Fruit fly (Drosophila melanogaster) whole organism, embryonic: ENCODE measurements around the gene CG13360.

Source experiments
- Atf-2 ChIP-seq: fragments of 200-800 bp; sonication (Bioruptor generic); optimal IDR thresholded peaks from 2 replicates; lab custom pipeline; 2016; ENCODE audit warnings: missing biosample characterization, missing genetic modification characterization
- Atf6 ChIP-seq: fragments of 200-800 bp; sonication (Bioruptor generic); IDR thresholded peaks from 2 replicates; pipeline ENCODE4 v1.3.6; 2022; ENCODE audit warnings: missing biosample characterization, missing genetic modification characterization
- CG10274 ChIP-seq: fragments of 200-800 bp; sonication (Bioruptor generic); optimal IDR thresholded peaks from 3 replicates; lab custom pipeline; 2017; ENCODE audit warnings: missing biosample characterization, mild to moderate bottlenecking, missing genetic modification characterization
- CG10431 ChIP-seq: fragments of 200-800 bp; sonication (Bioruptor generic); optimal IDR thresholded peaks from 3 replicates; lab custom pipeline; 2018; ENCODE audit warnings: missing biosample characterization, mild to moderate bottlenecking, missing genetic modification characterization
- CG11695 ChIP-seq: fragments of 200-800 bp; sonication (Bioruptor generic); IDR thresholded peaks from 3 replicates; pipeline ENCODE4 v1.3.6; 2022; ENCODE audit warnings: missing biosample characterization, missing genetic modification characterization
- CG13894 ChIP-seq: fragments of 200-800 bp; sonication (Bioruptor generic); optimal IDR thresholded peaks from 3 replicates; lab custom pipeline; 2018; ENCODE audit warnings: missing biosample characterization, mild to moderate bottlenecking, missing genetic modification characterization, moderate library complexity
- CG16779 ChIP-seq: fragments of 200-800 bp; sonication (Bioruptor generic); IDR thresholded peaks from 2 replicates; pipeline ENCODE4 v1.3.6; 2022; ENCODE audit warnings: missing biosample characterization, missing genetic modification characterization
- CG17912 ChIP-seq: fragments of 200-800 bp; sonication (Bioruptor generic); optimal IDR thresholded peaks from 2 replicates; lab custom pipeline; 2018; ENCODE audit warnings: missing biosample characterization, mild to moderate bottlenecking, missing genetic modification characterization
- CG1832 ChIP-seq: fragments of 200-800 bp; sonication (Bioruptor generic); optimal IDR thresholded peaks from 2 replicates; lab custom pipeline; 2017; ENCODE audit warnings: missing biosample characterization, mild to moderate bottlenecking, missing genetic modification characterization, inconsistent platforms
- CG32767 ChIP-seq: fragments of 200-800 bp; sonication (Bioruptor generic); IDR thresholded peaks from 2 replicates; pipeline ENCODE4 v1.3.6; 2022; ENCODE audit warnings: missing biosample characterization, missing genetic modification characterization
- CG3407 ChIP-seq: fragments of 200-800 bp; sonication (Bioruptor generic); optimal IDR thresholded peaks from 2 replicates; lab custom pipeline; 2018; ENCODE audit warnings: missing biosample characterization, mild to moderate bottlenecking, missing genetic modification characterization
- CG4360 ChIP-seq: fragments of 200-800 bp; sonication (Bioruptor generic); IDR thresholded peaks from 2 replicates; pipeline ENCODE4 v1.3.6; 2022; ENCODE audit warnings: missing biosample characterization, missing genetic modification characterization
- CG4617 ChIP-seq: fragments of 200-800 bp; sonication (Bioruptor generic); optimal IDR thresholded peaks from 3 replicates; lab custom pipeline; 2016; ENCODE audit warnings: missing biosample characterization, missing genetic modification characterization, borderline replicate concordance
- CG7745 ChIP-seq: fragments of 200-800 bp; sonication (Bioruptor generic); optimal IDR thresholded peaks from 2 replicates; lab custom pipeline; 2018; ENCODE audit warnings: missing biosample characterization, mild to moderate bottlenecking, missing genetic modification characterization, moderate library complexity
- CG9932 ChIP-seq: fragments of 200-800 bp; sonication (Bioruptor generic); IDR thresholded peaks from 2 replicates; pipeline ENCODE4 v1.3.6; 2022; ENCODE audit warnings: missing biosample characterization, missing genetic modification characterization
- CkIIα-i1 ChIP-seq: fragments of 200-800 bp; sonication (Bioruptor generic); IDR thresholded peaks from 2 replicates; pipeline ENCODE4 v1.3.6; 2022; ENCODE audit warnings: missing biosample characterization, missing genetic modification characterization
- CrebB ChIP-seq: fragments of 200-800 bp; sonication (Bioruptor generic); optimal IDR thresholded peaks from 3 replicates; lab custom pipeline; 2018; ENCODE audit warnings: missing biosample characterization, mild to moderate bottlenecking, missing genetic modification characterization
- D19A ChIP-seq: fragments of 200-800 bp; optimal IDR thresholded peaks from 3 replicates; lab custom pipeline; 2019; ENCODE audit warnings: missing biosample characterization, mild to moderate bottlenecking, missing genetic modification characterization, moderate library complexity
- HLH3B ChIP-seq: fragments of 200-800 bp; sonication (Bioruptor generic); IDR thresholded peaks from 2 replicates; pipeline ENCODE4 v1.3.6; 2022; ENCODE audit warnings: missing biosample characterization, missing genetic modification characterization
- HmgD ChIP-seq: fragments of 200-800 bp; sonication (Bioruptor generic); optimal IDR thresholded peaks from 3 replicates; lab custom pipeline; 2016; ENCODE audit warnings: missing biosample characterization, missing genetic modification characterization
- HmgZ ChIP-seq: fragments of 200-800 bp; sonication (Bioruptor generic); optimal IDR thresholded peaks from 2 replicates; lab custom pipeline; 2018; ENCODE audit warnings: missing biosample characterization, mild to moderate bottlenecking, missing genetic modification characterization
- MESR4 ChIP-seq: fragments of 200-800 bp; sonication (Bioruptor generic); optimal IDR thresholded peaks from 2 replicates; lab custom pipeline; 2018; ENCODE audit warnings: missing biosample characterization, mild to moderate bottlenecking, missing genetic modification characterization, moderate library complexity
- Neu2 ChIP-seq: fragments of 200-800 bp; sonication (Bioruptor generic); optimal IDR thresholded peaks from 3 replicates; lab custom pipeline; 2016; ENCODE audit warnings: missing biosample characterization, missing genetic modification characterization, borderline replicate concordance
- Nf-YC ChIP-seq: fragments of 200-800 bp; optimal IDR thresholded peaks from 3 replicates; lab custom pipeline; 2019; ENCODE audit warnings: missing biosample characterization, mild to moderate bottlenecking, missing genetic modification characterization, moderate library complexity
- Pdp1 ChIP-seq, 2 experiments: fragments of 200-800 bp; sonication (Bioruptor generic); optimal IDR thresholded peaks; 3 replicates each; lab custom pipeline; 2016; ENCODE audit warnings: missing biosample characterization in 2 of 2, missing genetic modification characterization in 2 of 2, mild to moderate bottlenecking in 1 of 2, moderate library complexity in 1 of 2
- Scr ChIP-seq: fragments of 200-800 bp; sonication (Bioruptor generic); IDR thresholded peaks from 2 replicates; pipeline ENCODE4 v1.3.6; 2022; ENCODE audit warnings: missing biosample characterization, missing genetic modification characterization; ENCODE audit not compliant: partially characterized antibody
- Side ChIP-seq: fragments of 200-800 bp; sonication (Bioruptor generic); optimal IDR thresholded peaks from 2 replicates; lab custom pipeline; 2016; ENCODE audit warnings: missing biosample characterization, missing genetic modification characterization
- Vsx1 ChIP-seq: fragments of 200-800 bp; sonication (Bioruptor generic); optimal IDR thresholded peaks from 2 replicates; lab custom pipeline; 2017; ENCODE audit warnings: missing biosample characterization, mild to moderate bottlenecking, missing genetic modification characterization, missing genetic modification reagents
- al ChIP-seq: fragments of 200-800 bp; sonication (Bioruptor generic); IDR thresholded peaks from 2 replicates; pipeline ENCODE4 v1.3.6; 2022; ENCODE audit warnings: missing biosample characterization, missing genetic modification characterization
- bsh ChIP-seq, 2 experiments: fragments of 200-800 bp; sonication (Bioruptor generic); optimal IDR thresholded peaks; 2 replicates each; lab custom pipeline; 2017 to 2018; ENCODE audit warnings: mild to moderate bottlenecking in 2 of 2, missing biosample characterization in 2 of 2, missing genetic modification characterization in 2 of 2, moderate library complexity in 1 of 2
- btn ChIP-seq: fragments of 200-800 bp; sonication (Bioruptor generic); optimal IDR thresholded peaks from 2 replicates; lab custom pipeline; 2016; ENCODE audit warnings: missing biosample characterization, missing genetic modification characterization
- chinmo ChIP-seq: fragments of 200-800 bp; sonication (Bioruptor generic); IDR thresholded peaks from 4 replicates; pipeline ENCODE4 v1.3.6; 2022; ENCODE audit warnings: missing biosample characterization, missing genetic modification characterization; ENCODE audit not compliant: partially characterized antibody
- ci ChIP-seq: fragments of 200-800 bp; sonication (Bioruptor generic); IDR thresholded peaks from 3 replicates; pipeline ENCODE4 v1.3.6; 2022; ENCODE audit warnings: missing biosample characterization, missing genetic modification characterization
- corto ChIP-seq: fragments of 200-800 bp; sonication (Bioruptor generic); optimal IDR thresholded peaks from 2 replicates; lab custom pipeline; 2016; ENCODE audit warnings: missing biosample characterization, mild to moderate bottlenecking, missing genetic modification characterization, moderate library complexity
- crol ChIP-seq: fragments of 200-800 bp; sonication (Bioruptor generic); IDR thresholded peaks from 2 replicates; pipeline ENCODE4 v1.3.6; 2022; ENCODE audit warnings: missing biosample characterization, missing genetic modification characterization
- en ChIP-seq: fragments of 200-800 bp; sonication (Bioruptor generic); optimal IDR thresholded peaks from 2 replicates; lab custom pipeline; 2016; ENCODE audit warnings: missing biosample characterization, missing genetic modification characterization
- esg ChIP-seq: fragments of 200-800 bp; sonication (Bioruptor generic); conservative IDR thresholded peaks from 2 replicates; pipeline ENCODE4 v1.3.6; 2022; ENCODE audit warnings: missing biosample characterization, missing genetic modification characterization
- exex ChIP-seq: fragments of 200-800 bp; sonication (Bioruptor generic); optimal IDR thresholded peaks from 4 replicates; lab custom pipeline; 2018; ENCODE audit warnings: missing biosample characterization, mild to moderate bottlenecking, missing genetic modification characterization, moderate library complexity
- grn ChIP-seq: fragments of 200-800 bp; sonication (Bioruptor generic); optimal IDR thresholded peaks from 3 replicates; lab custom pipeline; 2017; ENCODE audit warnings: missing biosample characterization, missing genetic modification characterization
- maf-S ChIP-seq: fragments of 200-800 bp; sonication (Bioruptor generic); optimal IDR thresholded peaks from 2 replicates; lab custom pipeline; 2016; ENCODE audit warnings: missing biosample characterization, missing genetic modification characterization
- mam ChIP-seq: fragments of 200-800 bp; sonication (Bioruptor generic); optimal IDR thresholded peaks from 3 replicates; lab custom pipeline; 2016; ENCODE audit warnings: missing biosample characterization, missing genetic modification characterization
- peb ChIP-seq: fragments of 200-800 bp; sonication (Bioruptor generic); IDR thresholded peaks from 2 replicates; pipeline ENCODE4 v1.3.6; 2022; ENCODE audit warnings: missing biosample characterization, missing genetic modification characterization
- pros ChIP-seq: fragments of 200-800 bp; sonication (Bioruptor generic); optimal IDR thresholded peaks from 3 replicates; lab custom pipeline; 2019; ENCODE audit warnings: missing biosample characterization, mild to moderate bottlenecking, missing genetic modification characterization, moderate library complexity
- repo ChIP-seq: fragments of 200-800 bp; sonication (Bioruptor generic); optimal IDR thresholded peaks from 2 replicates; lab custom pipeline; 2016; ENCODE audit warnings: missing biosample characterization, missing genetic modification characterization
- row ChIP-seq: fragments of 200-800 bp; sonication (Bioruptor generic); IDR thresholded peaks from 3 replicates; pipeline ENCODE4 v1.3.6; 2022; ENCODE audit warnings: missing biosample characterization, missing genetic modification characterization
- run ChIP-seq: fragments of 200-800 bp; sonication (Bioruptor generic); optimal IDR thresholded peaks from 3 replicates; lab custom pipeline; 2018; ENCODE audit warnings: missing biosample characterization, mild to moderate bottlenecking, missing genetic modification characterization
- sd ChIP-seq: fragments of 200-800 bp; sonication (Bioruptor generic); optimal IDR thresholded peaks from 3 replicates; lab custom pipeline; 2018; ENCODE audit warnings: missing biosample characterization, mild to moderate bottlenecking, missing genetic modification characterization, moderate library complexity
- sens ChIP-seq: fragments of 200-800 bp; sonication (Bioruptor generic); peaks from one replicate; lab custom pipeline; 2016; ENCODE audit warnings: missing biosample characterization, missing genetic modification characterization
- so ChIP-seq: fragments of 200-800 bp; sonication (Bioruptor generic); IDR thresholded peaks from 3 replicates; pipeline ENCODE4 v1.3.6; 2022; ENCODE audit warnings: missing biosample characterization, missing genetic modification characterization
- sug ChIP-seq: fragments of 200-800 bp; optimal IDR thresholded peaks from 2 replicates; lab custom pipeline; 2019; ENCODE audit warnings: missing biosample characterization, mild to moderate bottlenecking, missing genetic modification characterization, moderate library complexity
- unpg ChIP-seq: fragments of 200-800 bp; sonication (Bioruptor generic); optimal IDR thresholded peaks from 3 replicates; lab custom pipeline; 2018; ENCODE audit warnings: missing biosample characterization, mild to moderate bottlenecking, missing genetic modification characterization, moderate library complexity
- wdn ChIP-seq: fragments of 200-800 bp; sonication (Bioruptor generic); IDR thresholded peaks from 2 replicates; pipeline ENCODE4 v1.3.6; 2022; ENCODE audit warnings: missing biosample characterization, missing genetic modification characterization

Gene CG13360

dm6 chrX:775184-775583 is 14.7 kb downstream of the CG13360 start (continued):
- TF ChIP-seq CG17912 (GFP tag; lab: Kevin White, UChicago) (no peak), wdn (no peak), sd (no peak), btn (no peak), peb (GFP tag; lab: Robert Waterston, UW) (no peak), Nf-YC (tag; lab: Kevin White, UChicago) (no peak), Neu2 (GFP tag; lab: Kevin White, UChicago) (no peak), sens (peak; percentile 13), mam (GFP tag; lab: Kevin White, UChicago) (no peak), Side (no peak), CG11695 (GFP tag; lab: Robert Waterston, UW) (no peak), CG3407 (no peak), CkIIα-i1 (GFP tag; lab: Robert Waterston, UW) (no peak), CG7745 (tag; lab: Kevin White, UChicago) (no peak), row (GFP tag; lab: Robert Waterston, UW) (peak; percentile 18; the same call in 1 of the 3 replicates), HmgD (GFP tag; lab: Kevin White, UChicago) (no peak), CG4617 (GFP tag; lab: Kevin White, UChicago) (no peak), CG9932 (GFP tag; lab: Robert Waterston, UW) (no peak), CG10274 (no peak), Scr (no peak), bsh (GFP tag; optimal IDR thresholded peaks at IDR 0.05; lab: Kevin White, UChicago) (peak in 1 of 2 experiments; percentile 29), HLH3B (GFP tag; lab: Robert Waterston, UW) (no peak), CrebB (no peak), D19A (peak; percentile 75), exex (tag; lab: Kevin White, UChicago) (no peak), unpg (no peak), CG13894 (tag; lab: Kevin White, UChicago) (no peak), corto (GFP tag; lab: Kevin White, UChicago) (peak; percentile 67), Atf-2 (no peak)

dm6 chrX:774160-774700 is 15.7 kb downstream of the CG13360 start:
- TF ChIP-seq run (tag; lab: Kevin White, UChicago) (peak; percentile 15), CG4360 (GFP tag; lab: Robert Waterston, UW) (peak; percentile 89), CG16779 (GFP tag; lab: Robert Waterston, UW) (no peak), so (GFP tag; lab: Robert Waterston, UW) (no peak), chinmo (0 out of 4 replicates have a peak, but pooled peaks have one; percentile 39), ci (0 out of 3 replicates have a peak, but pooled peaks have one; percentile 14), crol (GFP tag; lab: Robert Waterston, UW) (peak; percentile 80), Atf6 (GFP tag; lab: Robert Waterston, UW) (no peak), CG10431 (GFP tag; lab: Kevin White, UChicago) (peak; percentile 10), grn (GFP tag; lab: Kevin White, UChicago) (peak; percentile 68), MESR4 (GFP tag; lab: Kevin White, UChicago) (no peak), al (GFP tag; lab: Robert Waterston, UW) (no peak), HmgZ (no peak), CG32767 (GFP tag; lab: Robert Waterston, UW) (no peak), Vsx1 (no peak), Pdp1 (GFP tag; optimal IDR thresholded peaks at IDR 0.05; lab: Kevin White, UChicago) (peak in 1 of 2 experiments; percentile 2), pros (GFP tag; lab: Kevin White, UChicago) (peak; percentile 26), CG1832 (peak; percentile 57), sug (tag; lab: Kevin White, UChicago) (peak; percentile 27), repo (GFP tag; lab: Kevin White, UChicago) (no peak), esg (GFP tag; lab: Robert Waterston, UW) (no peak), en (GFP tag; lab: Kevin White, UChicago) (no peak), maf-S (GFP tag; lab: Kevin White, UChicago) (no peak)
